Fruit fly (Drosophila melanogaster): ENCODE data around the gene CG16753.

DNA sequence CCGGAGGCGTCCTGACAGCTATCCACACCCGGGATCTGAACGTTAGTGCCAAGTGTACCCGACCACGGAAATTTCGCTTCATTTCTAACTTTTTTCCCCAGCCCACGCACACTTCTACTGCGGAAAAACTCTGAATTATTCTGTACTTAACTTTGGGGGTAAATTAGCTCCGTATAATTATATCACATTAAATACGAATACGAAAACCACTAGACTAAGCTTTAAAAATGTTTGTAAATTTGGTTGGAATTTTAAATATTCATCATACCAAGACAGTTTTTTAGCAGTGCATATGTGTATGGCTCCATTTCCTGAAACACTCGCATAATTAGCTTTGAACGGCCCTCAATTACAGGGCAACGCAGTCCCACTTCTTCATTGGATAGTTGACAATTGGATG, 41.4 kb upstream of the CG16753 start:
- TF ChIP-seq Abd-B (GFP tag; optimal IDR thresholded peaks at IDR 0.05) (no peak), CG9705 (GFP tag; optimal IDR thresholded peaks at IDR 0.05) (no peak), psq (GFP tag; optimal IDR thresholded peaks at IDR 0.05) (no peak), Vsx2 (GFP tag; optimal IDR thresholded peaks at IDR 0.05; ENCODE audit: partially characterized antibody) (no peak), Myc (optimal IDR thresholded peaks at IDR 0.05) (no peak), Dfd (GFP tag; optimal IDR thresholded peaks at IDR 0.05) (no peak), h (GFP tag; optimal IDR thresholded peaks at IDR 0.05) (no peak), Rel (GFP tag; optimal IDR thresholded peaks at IDR 0.05) (no peak), Rel (tag; optimal IDR thresholded peaks at IDR 0.05) (no peak), Hnf4 (GFP tag; optimal IDR thresholded peaks at IDR 0.05) (no peak), Mio (GFP tag; optimal IDR thresholded peaks at IDR 0.05) (no peak), CG32264 (GFP tag; optimal IDR thresholded peaks at IDR 0.05) (no peak)
